Fruit fly (Drosophila melanogaster) Kc167 (cell line): ENCODE results near the gene CG31139.

Experiments used
- Myc ChIP-seq: fragments of >200 bp; optimal IDR thresholded peaks from 2 replicates; lab custom pipeline; 2017; ENCODE audit warnings: missing external identifiers
- Sin3A ChIP-seq: fragments of >200 bp; optimal IDR thresholded peaks from 2 replicates; lab custom pipeline; 2018; ENCODE audit warnings: missing external identifiers
- h ChIP-seq: fragments of >200 bp; optimal IDR thresholded peaks from 3 replicates; lab custom pipeline; 2018; ENCODE audit warnings: missing external identifiers
- psq ChIP-seq: fragments of >200 bp; optimal IDR thresholded peaks from 2 replicates; lab custom pipeline; 2017; ENCODE audit warnings: missing external identifiers
- ttk ChIP-seq: sonication (Bioruptor generic); optimal IDR thresholded peaks from 2 replicates; lab custom pipeline; 2017; ENCODE audit warnings: missing external identifiers

DNA sequence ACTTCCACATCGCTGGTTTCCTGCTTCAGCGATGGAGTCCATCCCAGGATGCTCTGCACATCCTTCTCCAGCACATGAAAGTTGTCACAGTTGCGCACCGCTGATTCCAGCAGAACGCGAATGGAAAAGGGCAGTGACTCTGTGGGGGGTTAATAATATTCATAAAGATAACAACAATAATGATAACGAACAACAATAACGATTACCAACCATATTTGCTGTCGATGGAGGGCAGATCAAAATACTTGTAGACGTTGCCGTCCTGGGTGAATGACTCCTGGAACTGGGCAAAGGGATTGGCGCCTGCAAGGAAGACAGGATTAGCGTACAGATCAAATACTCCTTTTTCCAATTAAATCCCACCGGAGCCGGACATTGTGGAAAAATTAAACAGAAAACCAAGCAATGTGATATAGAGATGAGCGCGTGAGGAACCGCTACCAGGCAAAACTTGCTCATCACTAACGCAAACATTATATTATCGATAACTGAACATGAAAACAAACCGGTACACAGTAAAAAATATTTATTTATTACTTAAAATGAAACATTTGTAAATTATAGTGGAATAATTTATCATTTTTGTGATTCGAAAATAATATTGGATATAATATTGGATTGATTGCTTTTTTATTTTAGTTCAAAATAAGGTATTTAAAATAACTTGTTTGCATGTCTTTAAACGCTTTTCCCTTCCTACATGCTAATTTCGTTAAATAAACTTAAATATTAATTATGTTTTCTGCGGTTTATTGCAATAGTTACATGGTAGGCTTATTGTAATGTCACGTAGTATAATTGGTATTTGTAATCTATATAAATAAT, 24.5 kb downstream of the CG31139 start, which contains the start of gene Irp-1A:
- TF ChIP-seq Sin3A (no peak), psq (lab: Kevin White, UChicago) (no peak), Myc (lab: Kevin White, UChicago) (no peak), h (lab: Kevin White, UChicago) (no peak), ttk (lab: Kevin White, UChicago) (no peak)
